Fruit fly (Drosophila melanogaster): ENCODE data around the gene CG15034.

DNA sequence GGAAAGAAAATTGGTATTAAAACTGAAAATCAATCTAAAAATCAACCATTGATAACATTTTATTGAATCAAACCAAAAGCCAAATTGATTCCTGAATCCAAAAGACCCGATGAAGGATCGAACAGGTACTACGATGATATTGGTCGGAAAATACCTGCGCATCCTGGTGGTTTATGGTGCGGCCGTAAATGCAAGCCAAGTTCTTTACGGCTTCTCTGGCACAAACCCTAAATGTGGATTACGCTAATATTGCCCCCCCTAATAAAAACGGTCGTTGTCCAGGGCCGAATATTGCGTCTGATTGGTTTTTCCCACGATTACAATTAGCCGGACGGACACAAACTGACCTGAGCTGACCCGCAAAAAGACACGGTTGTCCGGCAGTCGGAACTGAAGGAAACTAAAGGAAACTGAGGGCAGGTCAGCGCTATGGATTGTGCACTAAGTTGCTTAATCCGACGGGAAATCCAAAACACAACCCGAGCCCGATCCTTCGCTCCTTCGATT, 50.5 kb downstream of the CG15034 start:
- TF ChIP-seq CG14655 (GFP tag; optimal IDR thresholded peaks at IDR 0.05) (no peak), D1 (tag; optimal IDR thresholded peaks at IDR 0.05) (no peak), Ets98B (GFP tag; IDR thresholded peaks at IDR 0.05) (no peak), Snoo (tag; optimal IDR thresholded peaks at IDR 0.05) (no peak), CG17806 (tag; optimal IDR thresholded peaks at IDR 0.05) (no peak), EcR (GFP tag; optimal IDR thresholded peaks at IDR 0.05) (no peak), Pif1A (GFP tag; optimal IDR thresholded peaks at IDR 0.05) (no peak), CG10348 (GFP tag; IDR thresholded peaks at IDR 0.05) (no peak)
